Fruit fly (Drosophila melanogaster) whole organism, adult: ENCODE results near the gene CG42393.

ENCODE experiments used
- CG11617 ChIP-seq: fragments of 200-800 bp; sonication (Bioruptor generic); optimal IDR thresholded peaks from 2 replicates; lab custom pipeline; 2017; ENCODE audit warnings: mild to moderate bottlenecking, missing biosample characterization, missing genetic modification reagents, missing genetic modification characterization
- CG1620 ChIP-seq: fragments of 200-800 bp; sonication (Bioruptor generic); optimal IDR thresholded peaks from 2 replicates; lab custom pipeline; 2016; ENCODE audit warnings: missing biosample characterization, missing genetic modification characterization
- CG7101 ChIP-seq: fragments of 200-800 bp; sonication (Bioruptor generic); optimal IDR thresholded peaks from 2 replicates; lab custom pipeline; 2018; ENCODE audit warnings: missing biosample characterization, mild to moderate bottlenecking, missing genetic modification characterization, moderate library complexity
- Crg-1 ChIP-seq: fragments of 200-800 bp; sonication (Bioruptor generic); optimal IDR thresholded peaks from 2 replicates; lab custom pipeline; 2016; ENCODE audit warnings: missing biosample characterization, missing genetic modification characterization
- cic ChIP-seq: fragments of 200-800 bp; sonication (Bioruptor generic); optimal IDR thresholded peaks from 2 replicates; lab custom pipeline; 2017; ENCODE audit warnings: missing biosample characterization, mild to moderate bottlenecking, missing genetic modification characterization, moderate library complexity

DNA sequence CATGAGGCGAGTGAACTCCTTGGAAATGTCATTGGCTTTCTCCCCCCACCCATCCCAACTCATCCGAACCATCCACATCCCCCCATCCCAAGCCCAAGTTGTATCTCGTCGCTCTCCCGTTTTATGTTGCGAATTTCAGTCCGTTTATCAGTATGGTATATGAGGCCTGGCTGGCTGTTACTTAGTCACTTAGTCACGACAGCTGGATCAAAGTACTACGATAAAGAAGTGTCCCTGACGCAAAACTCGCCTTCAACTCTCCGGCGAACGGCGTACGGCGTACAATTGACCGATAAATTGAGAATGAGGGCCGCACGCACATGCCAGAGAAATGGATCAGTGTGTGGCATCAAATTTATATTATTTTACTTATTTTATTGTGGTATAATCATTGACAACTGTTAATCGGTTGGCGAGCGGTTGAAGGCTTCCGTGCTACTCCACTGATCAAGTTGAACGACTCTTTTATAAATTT is 40.9 kb upstream of the CG42393 start:
- TF ChIP-seq cic (GFP tag; lab: Kevin White, UChicago) = no peak
- no peak for TF ChIP-seq Crg-1 (GFP tag; lab: Kevin White, UChicago)
- no peak for TF ChIP-seq CG1620 (GFP tag; lab: Kevin White, UChicago)
- no peak for TF ChIP-seq CG11617 (GFP tag; lab: Kevin White, UChicago)
- TF ChIP-seq CG7101 = no peak
